Fruit fly (Drosophila melanogaster): ENCODE results near the gene rg.

Gene rg

dm6 chrX:5083647-5084096 lies 1.9 kb upstream of the rg start:
- peak; percentile 37 for TF ChIP-seq Crg-1 (GFP tag; optimal IDR thresholded peaks at IDR 0.05)
- TF ChIP-seq CG33017 (tag; optimal IDR thresholded peaks at IDR 0.05): no peak
- peak; percentile 29 for TF ChIP-seq ovo (GFP tag; optimal IDR thresholded peaks at IDR 0.05)
- TF ChIP-seq CG11617 (GFP tag; optimal IDR thresholded peaks at IDR 0.05): peak; percentile 70
- peak; percentile 52 for TF ChIP-seq Clk (GFP tag; optimal IDR thresholded peaks at IDR 0.05)
- TF ChIP-seq CG7101 (tag; optimal IDR thresholded peaks at IDR 0.05): peak; percentile 61
- peak; percentile 70 for TF ChIP-seq CG14711 (tag; optimal IDR thresholded peaks at IDR 0.05)
- TF ChIP-seq CG5204 (GFP tag; optimal IDR thresholded peaks at IDR 0.05): peak; percentile 37
- no peak for TF ChIP-seq cic (GFP tag; optimal IDR thresholded peaks at IDR 0.05)
- TF ChIP-seq tj (GFP tag; optimal IDR thresholded peaks at IDR 0.05): peak; percentile 37
- TF ChIP-seq CG1620 (GFP tag; optimal IDR thresholded peaks at IDR 0.05): peak; percentile 53
- TF ChIP-seq Mnt (GFP tag; optimal IDR thresholded peaks at IDR 0.05): peak; percentile 34
- no peak for TF ChIP-seq kay (GFP tag; ENCODE audit: borderline replicate concordance)
- peak; percentile 76 for TF ChIP-seq Hr96 (GFP tag; optimal IDR thresholded peaks at IDR 0.05)
- peak; percentile 77 for TF ChIP-seq bab1 (GFP tag; optimal IDR thresholded peaks at IDR 0.05)
- peak; percentile 12 for TF ChIP-seq CG7045 (GFP tag; optimal IDR thresholded peaks at IDR 0.05)
- peak; percentile 33 for TF ChIP-seq CG12768 (GFP tag; optimal IDR thresholded peaks at IDR 0.05)
- peak; percentile 57 for TF ChIP-seq toe (GFP tag; optimal IDR thresholded peaks at IDR 0.05)
- no peak for TF ChIP-seq cnc (optimal IDR thresholded peaks at IDR 0.05)
- TF ChIP-seq pad (GFP tag; optimal IDR thresholded peaks at IDR 0.05): peak; percentile 94

DNA sequence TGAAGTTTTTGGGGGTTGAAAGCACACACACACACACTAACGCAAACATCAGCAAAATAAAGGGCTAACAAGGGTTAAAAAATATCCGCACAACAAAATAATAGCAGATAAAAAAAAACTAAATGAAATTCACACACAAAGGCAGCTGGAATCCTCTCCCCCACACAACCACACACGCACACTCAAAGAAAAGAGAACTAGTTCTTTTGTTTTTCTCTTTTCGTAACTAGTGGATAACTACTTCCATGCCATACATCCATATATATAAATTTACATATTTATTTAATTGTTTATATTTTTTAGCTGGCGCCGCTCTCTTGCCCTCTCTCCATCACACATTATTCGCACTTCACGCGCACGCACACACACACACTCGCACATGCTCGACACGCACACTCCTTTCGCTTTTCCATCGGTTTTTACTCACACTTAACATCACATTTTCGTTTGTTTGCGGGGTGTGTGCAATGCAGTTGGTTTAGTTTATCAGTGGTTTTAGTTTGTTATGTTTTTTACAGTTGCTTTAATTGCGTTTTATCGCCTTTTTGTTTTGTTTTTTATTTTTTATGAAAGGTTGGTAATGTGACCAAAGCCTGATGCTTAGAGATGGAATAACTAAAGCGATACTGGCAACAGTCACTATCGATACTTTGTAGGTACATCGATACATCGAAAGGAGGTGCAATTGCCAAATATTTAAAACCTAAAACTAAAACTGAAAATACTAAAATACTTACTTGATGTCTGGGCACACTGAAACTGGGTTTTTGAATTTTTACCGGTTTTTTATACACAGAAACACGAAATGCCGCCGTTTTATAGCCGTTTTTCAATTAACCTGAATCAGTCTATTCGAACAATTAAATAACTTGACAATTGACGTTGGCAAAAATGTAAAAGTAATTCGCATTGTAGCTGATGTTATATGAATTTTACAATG lies 1.1 kb upstream of the rg start, which contains the start of gene CG32767:
Gene CG32767, minus strand, starts transcription at position 623 of the 940 bp plus-strand sequence.
- TF ChIP-seq Clk (GFP tag; optimal IDR thresholded peaks at IDR 0.05): no peak
- no peak for TF ChIP-seq toe (GFP tag; optimal IDR thresholded peaks at IDR 0.05)
- no peak for TF ChIP-seq pad (GFP tag; optimal IDR thresholded peaks at IDR 0.05)
- peak; percentile 69 for TF ChIP-seq Mnt (GFP tag; optimal IDR thresholded peaks at IDR 0.05)
- TF ChIP-seq cic (GFP tag; optimal IDR thresholded peaks at IDR 0.05): peak; percentile 3
- peak; percentile 47 for TF ChIP-seq CG14711 (tag; optimal IDR thresholded peaks at IDR 0.05)
- no peak for TF ChIP-seq CG7101 (tag; optimal IDR thresholded peaks at IDR 0.05)
- TF ChIP-seq bab1 (GFP tag; optimal IDR thresholded peaks at IDR 0.05): peak; percentile 27
- no peak for TF ChIP-seq Crg-1 (GFP tag; optimal IDR thresholded peaks at IDR 0.05)
- peak; percentile 36 for TF ChIP-seq ovo (GFP tag; optimal IDR thresholded peaks at IDR 0.05)
- TF ChIP-seq tj (GFP tag; optimal IDR thresholded peaks at IDR 0.05): no peak
- no peak for TF ChIP-seq Hr96 (GFP tag; optimal IDR thresholded peaks at IDR 0.05)

DNA sequence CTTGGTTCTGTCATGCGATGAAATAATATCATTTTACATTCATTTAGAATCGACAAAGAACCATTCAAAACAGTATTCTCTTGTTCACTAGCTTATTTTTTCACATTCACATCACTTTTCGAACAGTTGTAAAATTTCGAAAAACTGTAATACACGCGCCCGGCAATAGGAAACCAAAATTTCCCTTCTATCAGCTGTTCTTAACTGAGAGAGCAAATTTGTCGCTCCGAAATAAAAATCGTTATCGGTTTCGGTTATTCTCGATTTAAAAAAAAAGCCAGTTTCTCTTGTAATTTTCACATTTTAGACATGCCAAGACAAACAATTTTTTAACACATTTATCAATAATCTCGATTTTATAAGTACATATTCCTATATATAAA lies 482 bp upstream of the rg start:
- TF ChIP-seq CG33017 (tag; optimal IDR thresholded peaks at IDR 0.05) (no peak), toe (GFP tag; optimal IDR thresholded peaks at IDR 0.05) (no peak), pad (GFP tag; optimal IDR thresholded peaks at IDR 0.05) (no peak), CG11617 (GFP tag; optimal IDR thresholded peaks at IDR 0.05) (no peak), cnc (optimal IDR thresholded peaks at IDR 0.05) (no peak), tj (GFP tag; optimal IDR thresholded peaks at IDR 0.05) (no peak), CG7045 (GFP tag; optimal IDR thresholded peaks at IDR 0.05) (no peak), CG14711 (tag; optimal IDR thresholded peaks at IDR 0.05) (no peak)

DNA sequence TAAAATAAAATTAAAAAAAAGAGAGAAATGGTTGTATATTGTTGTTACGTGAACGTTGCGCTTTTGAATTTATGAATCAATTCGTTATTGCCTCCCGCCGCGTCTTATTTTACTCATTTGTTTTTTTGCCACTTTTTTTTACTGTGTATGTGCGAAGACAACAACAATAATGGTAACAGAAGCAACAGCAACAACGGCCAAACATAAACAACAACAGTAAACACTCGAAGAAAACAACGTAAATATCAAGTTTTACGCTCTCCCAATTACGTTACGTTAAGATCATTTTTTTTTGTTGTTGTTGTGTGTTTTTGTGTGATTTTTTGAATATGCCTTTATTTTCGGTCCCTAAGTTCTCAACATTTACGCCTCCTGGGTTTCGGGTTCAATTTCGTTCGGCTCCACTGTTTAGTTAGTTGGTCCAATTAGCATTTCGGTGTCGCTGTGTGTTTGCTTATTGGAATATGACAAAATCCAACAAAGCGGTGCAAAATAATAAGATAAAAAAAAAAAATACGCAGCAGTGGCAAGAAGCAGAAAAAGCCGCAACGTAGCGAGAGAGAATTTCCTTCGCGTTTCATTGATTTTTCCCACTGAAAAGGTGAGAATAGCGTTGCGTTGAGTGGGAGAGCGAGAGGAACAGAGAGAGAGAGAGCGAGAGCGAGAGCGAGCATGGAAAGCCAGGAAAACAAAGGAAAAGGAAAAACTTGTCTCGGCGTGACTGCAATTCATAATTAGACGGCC lies 577 bp downstream of the rg start:
- no peak for TF ChIP-seq CG5204 (GFP tag; optimal IDR thresholded peaks at IDR 0.05)
- TF ChIP-seq CG14711 (tag; optimal IDR thresholded peaks at IDR 0.05): peak; percentile 30

DNA sequence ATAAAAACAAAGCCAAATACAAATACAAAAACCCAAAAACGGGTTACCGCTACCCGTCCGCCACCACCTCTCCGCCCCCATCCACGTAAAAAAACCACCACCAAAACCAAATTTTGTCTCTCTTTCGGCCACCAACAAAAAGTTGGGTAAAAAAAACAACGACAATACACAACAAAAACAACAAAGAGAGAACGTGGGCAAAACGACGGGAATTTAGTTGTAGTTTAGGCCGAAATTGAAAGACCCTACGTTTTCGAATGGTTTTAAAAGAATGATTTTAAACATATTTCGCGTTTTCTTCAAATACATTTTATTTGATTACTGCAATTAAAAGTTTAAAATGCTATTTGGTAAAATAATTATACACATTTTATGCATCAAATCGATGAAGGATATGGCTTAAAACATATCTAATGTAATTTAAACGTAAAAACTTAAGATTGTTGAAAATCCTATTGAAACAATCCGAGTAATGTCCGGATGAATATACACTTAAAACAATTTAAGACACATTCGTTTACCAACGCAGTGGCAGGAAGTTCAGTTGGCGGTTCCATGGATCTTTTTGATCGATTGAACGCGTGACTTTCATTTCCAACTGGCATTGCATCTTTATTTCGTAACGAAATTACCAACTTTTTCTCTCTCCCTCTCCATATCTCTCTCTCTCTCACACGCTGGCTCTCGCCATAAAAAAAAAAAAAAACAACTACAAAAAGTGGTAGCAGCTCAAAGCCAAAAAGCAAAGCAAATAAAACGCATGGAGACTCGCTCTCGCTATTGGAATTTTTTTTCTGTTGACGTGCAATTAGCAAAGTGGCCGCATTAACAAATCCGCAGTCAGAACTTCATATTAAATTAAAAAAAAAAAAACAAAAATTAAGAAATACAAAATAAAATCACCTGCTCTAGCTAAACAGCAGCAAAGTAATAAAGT lies 1.4 kb downstream of the rg start:
- no peak for TF ChIP-seq Mnt (GFP tag; optimal IDR thresholded peaks at IDR 0.05)
- TF ChIP-seq bab1 (GFP tag; optimal IDR thresholded peaks at IDR 0.05): peak; percentile 42
- no peak for TF ChIP-seq tj (GFP tag; optimal IDR thresholded peaks at IDR 0.05)
- peak; percentile 22 for TF ChIP-seq CG11617 (GFP tag; optimal IDR thresholded peaks at IDR 0.05)
- TF ChIP-seq CG33017 (tag; optimal IDR thresholded peaks at IDR 0.05): no peak
- TF ChIP-seq CG12768 (GFP tag; optimal IDR thresholded peaks at IDR 0.05): no peak
- peak; percentile 14 for TF ChIP-seq CG14711 (tag; optimal IDR thresholded peaks at IDR 0.05)
- peak; percentile 72 for TF ChIP-seq kay (GFP tag; ENCODE audit: borderline replicate concordance)
- no peak for TF ChIP-seq pad (GFP tag; optimal IDR thresholded peaks at IDR 0.05)
- TF ChIP-seq CG1620 (GFP tag; optimal IDR thresholded peaks at IDR 0.05): peak; percentile 23
- TF ChIP-seq cic (GFP tag; optimal IDR thresholded peaks at IDR 0.05): no peak
